Worm (Caenorhabditis elegans): ENCODE results near the gene srh-208.
A peak's percentile ranks its signal among the peaks of the same experiment; 100 is the strongest.

The srh-208 gene

ce11 chrV:19322387-19322786, 5.2 kb downstream of the srh-208 start, which contains the start of gene C43D7.4:
Gene C43D7.4, minus strand, starts transcription at chrV:19322487.
- no peak for TF ChIP-seq T22C8.4 (GFP tag; IDR thresholded peaks at IDR 0.05)
- TF ChIP-seq klf-2 (GFP tag; conservative IDR thresholded peaks at IDR 0.05), result no peak
- TF ChIP-seq ref-1 (GFP tag; conservative IDR thresholded peaks at IDR 0.05), result no peak
- TF ChIP-seq med-1 (GFP tag; optimal IDR thresholded peaks at IDR 0.05; ENCODE audit: insufficient read depth), result no peak
- no peak for TF ChIP-seq cog-1 (tag; optimal IDR thresholded peaks at IDR 0.05)
- TF ChIP-seq flt-1 (GFP tag; IDR thresholded peaks at IDR 0.05), result no peak
- TF ChIP-seq ztf-23 (GFP tag; IDR thresholded peaks at IDR 0.05), result no peak
- TF ChIP-seq ztf-29 (GFP tag; IDR thresholded peaks at IDR 0.05), result no peak

- TF ChIP-seq ref-1 (GFP tag; conservative IDR thresholded peaks at IDR 0.05) (no peak), klf-2 (GFP tag; conservative IDR thresholded peaks at IDR 0.05) (no peak), T22C8.4 (GFP tag; IDR thresholded peaks at IDR 0.05) (no peak), ztf-29 (GFP tag; IDR thresholded peaks at IDR 0.05) (no peak), flt-1 (GFP tag; IDR thresholded peaks at IDR 0.05) (no peak), cog-1 (tag; optimal IDR thresholded peaks at IDR 0.05) (no peak), tab-1 (GFP tag; IDR thresholded peaks at IDR 0.05) (no peak), med-1 (GFP tag; optimal IDR thresholded peaks at IDR 0.05; ENCODE audit: insufficient read depth) (no peak), ztf-23 (GFP tag; IDR thresholded peaks at IDR 0.05) (no peak)
Measured at ce11 chrV:19325436-19325835, 8.3 kb downstream of the srh-208 start.

ce11 chrV:19329263-19329662, 12.1 kb downstream of the srh-208 start, which contains the start of gene fbxb-65:
Gene fbxb-65, plus strand, starts transcription at chrV:19329563.
- TF ChIP-seq ref-1 (GFP tag; conservative IDR thresholded peaks at IDR 0.05) (no peak), med-1 (GFP tag; optimal IDR thresholded peaks at IDR 0.05; ENCODE audit: insufficient read depth) (no peak), T22C8.4 (GFP tag; IDR thresholded peaks at IDR 0.05) (no peak), klf-2 (GFP tag; conservative IDR thresholded peaks at IDR 0.05) (no peak), ztf-29 (GFP tag; IDR thresholded peaks at IDR 0.05) (no peak), flt-1 (GFP tag; IDR thresholded peaks at IDR 0.05) (no peak), ztf-23 (GFP tag; IDR thresholded peaks at IDR 0.05) (no peak), cog-1 (tag; optimal IDR thresholded peaks at IDR 0.05) (no peak), tab-1 (GFP tag; IDR thresholded peaks at IDR 0.05) (no peak)

- TF ChIP-seq tab-1 (GFP tag; IDR thresholded peaks at IDR 0.05) (no peak), ref-1 (GFP tag; conservative IDR thresholded peaks at IDR 0.05) (no peak), T22C8.4 (GFP tag; IDR thresholded peaks at IDR 0.05) (peak; percentile 64)
Measured at ce11 chrV:19337333-19337732, 20.2 kb downstream of the srh-208 start.

ce11 chrV:19351944-19352343, 34.8 kb downstream of the srh-208 start:
- TF ChIP-seq med-1 (GFP tag; optimal IDR thresholded peaks at IDR 0.05; ENCODE audit: insufficient read depth) (no peak), klf-2 (GFP tag; conservative IDR thresholded peaks at IDR 0.05) (no peak), flt-1 (GFP tag; IDR thresholded peaks at IDR 0.05) (no peak), ztf-29 (GFP tag; IDR thresholded peaks at IDR 0.05) (no peak), ref-1 (GFP tag; conservative IDR thresholded peaks at IDR 0.05) (no peak), T22C8.4 (GFP tag; IDR thresholded peaks at IDR 0.05) (no peak), tab-1 (GFP tag; IDR thresholded peaks at IDR 0.05) (no peak), cog-1 (tag; optimal IDR thresholded peaks at IDR 0.05) (no peak), ztf-23 (GFP tag; IDR thresholded peaks at IDR 0.05) (no peak)

ce11 chrV:19354506-19354905, 37.3 kb downstream of the srh-208 start:
- no peak for TF ChIP-seq ref-1 (GFP tag; conservative IDR thresholded peaks at IDR 0.05)
- no peak for TF ChIP-seq tab-1 (GFP tag; IDR thresholded peaks at IDR 0.05)
- no peak for TF ChIP-seq med-1 (GFP tag; optimal IDR thresholded peaks at IDR 0.05; ENCODE audit: insufficient read depth)

ce11 chrV:19355219-19355618, 38.1 kb downstream of the srh-208 start:
- TF ChIP-seq ztf-29 (GFP tag; IDR thresholded peaks at IDR 0.05), result no peak
- TF ChIP-seq tab-1 (GFP tag; IDR thresholded peaks at IDR 0.05), result no peak
- TF ChIP-seq ztf-23 (GFP tag; IDR thresholded peaks at IDR 0.05), result no peak
- no peak for TF ChIP-seq ref-1 (GFP tag; conservative IDR thresholded peaks at IDR 0.05)
- no peak for TF ChIP-seq flt-1 (GFP tag; IDR thresholded peaks at IDR 0.05)
- no peak for TF ChIP-seq cog-1 (tag; optimal IDR thresholded peaks at IDR 0.05)
- no peak for TF ChIP-seq T22C8.4 (GFP tag; IDR thresholded peaks at IDR 0.05)
- TF ChIP-seq klf-2 (GFP tag; conservative IDR thresholded peaks at IDR 0.05), result no peak
- TF ChIP-seq med-1 (GFP tag; optimal IDR thresholded peaks at IDR 0.05; ENCODE audit: insufficient read depth), result no peak

- TF ChIP-seq ztf-23 (GFP tag; IDR thresholded peaks at IDR 0.05) (no peak), ztf-29 (GFP tag; IDR thresholded peaks at IDR 0.05) (no peak), cog-1 (tag; optimal IDR thresholded peaks at IDR 0.05) (no peak), flt-1 (GFP tag; IDR thresholded peaks at IDR 0.05) (no peak), med-1 (GFP tag; optimal IDR thresholded peaks at IDR 0.05; ENCODE audit: insufficient read depth) (no peak), ref-1 (GFP tag; conservative IDR thresholded peaks at IDR 0.05) (no peak), T22C8.4 (GFP tag; IDR thresholded peaks at IDR 0.05) (no peak), klf-2 (GFP tag; conservative IDR thresholded peaks at IDR 0.05) (no peak), tab-1 (GFP tag; IDR thresholded peaks at IDR 0.05) (no peak)
Measured at ce11 chrV:19356717-19357116, 39.6 kb downstream of the srh-208 start.

ce11 chrV:19358039-19358438, 40.9 kb downstream of the srh-208 start:
- no peak for TF ChIP-seq ref-1 (GFP tag; conservative IDR thresholded peaks at IDR 0.05)
- no peak for TF ChIP-seq klf-2 (GFP tag; conservative IDR thresholded peaks at IDR 0.05)
- no peak; the same call in 1 of the 2 replicates for TF ChIP-seq flt-1 (GFP tag; IDR thresholded peaks at IDR 0.05)
- no peak for TF ChIP-seq tab-1 (GFP tag; IDR thresholded peaks at IDR 0.05)
- no peak for TF ChIP-seq ztf-23 (GFP tag; IDR thresholded peaks at IDR 0.05)
- no peak for TF ChIP-seq T22C8.4 (GFP tag; IDR thresholded peaks at IDR 0.05)
- TF ChIP-seq med-1 (GFP tag; optimal IDR thresholded peaks at IDR 0.05; ENCODE audit: insufficient read depth), result no peak
- no peak for TF ChIP-seq cog-1 (tag; optimal IDR thresholded peaks at IDR 0.05)
- no peak for TF ChIP-seq ztf-29 (GFP tag; IDR thresholded peaks at IDR 0.05)

- TF ChIP-seq cog-1 (tag; optimal IDR thresholded peaks at IDR 0.05) (no peak), ztf-23 (GFP tag; IDR thresholded peaks at IDR 0.05) (no peak), ref-1 (GFP tag; conservative IDR thresholded peaks at IDR 0.05) (no peak), klf-2 (GFP tag; conservative IDR thresholded peaks at IDR 0.05) (no peak), flt-1 (GFP tag; IDR thresholded peaks at IDR 0.05) (no peak), tab-1 (GFP tag; IDR thresholded peaks at IDR 0.05) (no peak), ztf-29 (GFP tag; IDR thresholded peaks at IDR 0.05) (no peak)
Measured at ce11 chrV:19362568-19362967, 45.4 kb downstream of the srh-208 start, which contains the start of gene C14B4.2. Gene C14B4.2, minus strand, starts transcription at chrV:19362668.
